Fruit fly (Drosophila melanogaster): ENCODE measurements around the gene CD98hc.

The CD98hc gene

DNA sequence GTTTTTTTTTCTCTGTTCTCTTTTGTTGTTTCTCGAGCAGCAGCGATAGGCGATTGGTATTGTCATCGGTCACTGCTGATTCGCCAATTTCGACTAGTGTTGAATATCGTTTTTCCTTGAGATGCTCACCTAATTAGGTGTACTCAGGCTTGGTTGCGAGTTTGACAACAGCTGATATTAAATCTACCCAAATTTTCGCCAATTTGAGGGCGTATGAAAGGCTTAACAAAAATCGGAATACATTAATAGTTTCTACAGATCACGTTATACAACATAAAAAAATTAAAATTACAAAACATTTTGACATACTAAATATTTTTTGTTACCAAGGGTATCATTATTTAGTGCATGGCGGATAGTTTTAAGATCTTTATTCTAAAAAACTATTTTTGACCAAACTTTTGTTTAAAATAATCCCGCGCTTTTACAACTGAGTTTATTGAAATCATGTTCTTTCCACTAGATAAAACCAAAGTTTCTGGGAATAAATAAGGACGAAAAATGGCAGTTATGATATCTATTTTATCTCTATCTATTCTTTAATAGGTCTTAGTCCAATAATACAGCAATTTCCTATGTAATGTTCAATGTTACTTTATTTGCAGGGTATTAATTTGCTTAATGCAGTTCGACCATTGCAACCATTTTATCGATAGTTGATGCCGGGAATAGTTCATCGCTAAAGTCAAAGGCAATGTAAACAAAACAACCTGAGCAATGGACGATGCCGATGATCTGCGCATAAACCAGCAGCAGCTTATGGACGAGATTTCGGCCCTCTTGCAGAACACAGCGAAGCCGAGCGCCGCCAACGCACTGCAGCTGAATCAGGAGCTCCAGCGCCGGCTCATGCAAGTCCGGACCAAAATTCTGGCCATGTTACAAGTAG is 35.1 kb upstream of the CD98hc start, which contains the start of the genes CG10435 and Pbp95 (continued):
- peak; percentile 38 for TF ChIP-seq Ptx1 (GFP tag; IDR thresholded peaks at IDR 0.05)
- no peak for TF ChIP-seq en (GFP tag; optimal IDR thresholded peaks at IDR 0.05)
- no peak for TF ChIP-seq klu (GFP tag; IDR thresholded peaks at IDR 0.05)
- TF ChIP-seq CG18764 (GFP tag; optimal IDR thresholded peaks at IDR 0.05) = no peak
- TF ChIP-seq phol (tag; optimal IDR thresholded peaks at IDR 0.05) = peak; percentile 33
- no peak for TF ChIP-seq CG34376 (GFP tag; optimal IDR thresholded peaks at IDR 0.05)
- no peak for TF ChIP-seq B-H2 (GFP tag; optimal IDR thresholded peaks at IDR 0.05)
- peak; percentile 41 for TF ChIP-seq CG12942 (GFP tag; optimal IDR thresholded peaks at IDR 0.05)
- TF ChIP-seq Mes4 (GFP tag; optimal IDR thresholded peaks at IDR 0.05) = no peak
- peak; percentile 66 for TF ChIP-seq Xbp1 (GFP tag; optimal IDR thresholded peaks at IDR 0.05)
- peak; percentile 62; the same call in 1 of the 3 replicates for TF ChIP-seq hb (GFP tag; IDR thresholded peaks at IDR 0.05; ENCODE audit: partially characterized antibody)
- TF ChIP-seq Nf-YA (GFP tag; IDR thresholded peaks at IDR 0.05) = peak; percentile 47; the same call in 1 of the 2 replicates
- TF ChIP-seq crc (GFP tag; optimal IDR thresholded peaks at IDR 0.05) = peak; percentile 51
- TF ChIP-seq grau (tag; optimal IDR thresholded peaks at IDR 0.05) = no peak
- TF ChIP-seq pita (GFP tag; optimal IDR thresholded peaks at IDR 0.05) = no peak
- TF ChIP-seq Spps (tag; optimal IDR thresholded peaks at IDR 0.05) = no peak
- peak; percentile 45 for TF ChIP-seq her (GFP tag; optimal IDR thresholded peaks at IDR 0.05)
- no peak for TF ChIP-seq Hey (tag; optimal IDR thresholded peaks at IDR 0.05)
- TF ChIP-seq ERR (GFP tag; optimal IDR thresholded peaks at IDR 0.05) = no peak
- TF ChIP-seq CG11456 (GFP tag; IDR thresholded peaks at IDR 0.05) = peak; percentile 66
- TF ChIP-seq CG13123 (GFP tag; optimal IDR thresholded peaks at IDR 0.05) = no peak
- no peak for TF ChIP-seq Bdp1 (GFP tag; optimal IDR thresholded peaks at IDR 0.05)
- TF ChIP-seq Asciz (GFP tag; optimal IDR thresholded peaks at IDR 0.05) = no peak
- TF ChIP-seq CG7839 (tag; optimal IDR thresholded peaks at IDR 0.05) = no peak
- TF ChIP-seq row (GFP tag; IDR thresholded peaks at IDR 0.05) = peak; percentile 69
- TF ChIP-seq D (optimal IDR thresholded peaks at IDR 0.05) = peak; percentile 80
- peak; percentile 28 for TF ChIP-seq D (GFP tag; optimal IDR thresholded peaks at IDR 0.05)
- TF ChIP-seq bowl (GFP tag; IDR thresholded peaks at IDR 0.05) = no peak
- TF ChIP-seq Nf-YB (GFP tag; optimal IDR thresholded peaks at IDR 0.05) = no peak
- peak; percentile 51 for TF ChIP-seq Ets97D (GFP tag; optimal IDR thresholded peaks at IDR 0.05)
- peak; percentile 29 for TF ChIP-seq pum (GFP tag; optimal IDR thresholded peaks at IDR 0.05)
- no peak for TF ChIP-seq CG4617 (GFP tag; optimal IDR thresholded peaks at IDR 0.05; ENCODE audit: borderline replicate concordance)
- peak; percentile 57 for TF ChIP-seq sna (GFP tag; IDR thresholded peaks at IDR 0.05; ENCODE audit: partially characterized antibody)
- peak; percentile 18 for TF ChIP-seq Dip3 (GFP tag; optimal IDR thresholded peaks at IDR 0.05)
- no peak for TF ChIP-seq kni (GFP tag; optimal IDR thresholded peaks at IDR 0.05)
- peak; percentile 45 for TF ChIP-seq tin (GFP tag; optimal IDR thresholded peaks at IDR 0.05)
- TF ChIP-seq cwo (GFP tag; optimal IDR thresholded peaks at IDR 0.05) = no peak
- TF ChIP-seq YL-1 (GFP tag; optimal IDR thresholded peaks at IDR 0.05) = no peak
- peak; percentile 48; the same call in 1 of the 2 replicates for TF ChIP-seq CG32772 (GFP tag; IDR thresholded peaks at IDR 0.05)
- TF ChIP-seq grn (GFP tag; optimal IDR thresholded peaks at IDR 0.05) = no peak
- TF ChIP-seq CG10462 (GFP tag; optimal IDR thresholded peaks at IDR 0.05) = no peak
- no peak for TF ChIP-seq CG32767 (GFP tag; IDR thresholded peaks at IDR 0.05)
- TF ChIP-seq insv (GFP tag; optimal IDR thresholded peaks at IDR 0.05) = peak in 1 of 2 experiments; percentile 32
- TF ChIP-seq Awh (GFP tag; IDR thresholded peaks at IDR 0.05) = no peak
- TF ChIP-seq Hr51 (GFP tag; optimal IDR thresholded peaks at IDR 0.05) = peak in 1 of 2 experiments; percentile 38
- no peak for TF ChIP-seq BtbVII (GFP tag; optimal IDR thresholded peaks at IDR 0.05)
- TF ChIP-seq jumu (GFP tag; optimal IDR thresholded peaks at IDR 0.05) = no peak
- TF ChIP-seq CG1832 (GFP tag; optimal IDR thresholded peaks at IDR 0.05) = no peak
- TF ChIP-seq Lhr (GFP tag; optimal IDR thresholded peaks at IDR 0.05) = no peak
